Fruit fly (Drosophila melanogaster): ENCODE data around the gene CG6696.
A peak's percentile ranks its signal among the peaks of the same experiment; 100 is the strongest.

The CG6696 gene

DNA sequence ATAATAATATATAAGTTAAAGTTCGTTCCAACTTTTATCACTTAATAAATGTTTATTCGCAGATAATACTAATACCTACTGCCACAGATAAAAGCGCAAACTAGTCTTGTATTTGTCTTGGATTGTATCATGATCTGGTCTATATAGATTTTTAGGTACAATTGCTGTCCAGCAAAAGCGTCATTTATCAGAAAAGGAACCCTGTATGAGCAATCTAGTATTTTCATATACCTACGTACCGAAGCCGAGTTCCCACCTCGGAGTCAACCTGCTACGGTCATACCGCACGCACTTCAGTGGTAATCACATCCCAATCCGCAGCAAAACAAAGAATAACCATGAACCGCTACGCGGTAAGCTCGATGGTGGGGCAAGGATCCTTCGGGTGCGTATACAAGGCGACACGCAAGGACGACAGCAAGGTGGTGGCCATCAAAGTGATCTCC is 4.4 kb downstream of the CG6696 start, which contains the start of gene fu (continued):
- TF ChIP-seq row (GFP tag; IDR thresholded peaks at IDR 0.05) (peak; percentile 80), CG2678 (tag; optimal IDR thresholded peaks at IDR 0.05) (peak; percentile 61), NfI (GFP tag; optimal IDR thresholded peaks at IDR 0.05) (peak; percentile 43), CG10147 (GFP tag; optimal IDR thresholded peaks at IDR 0.05) (peak; percentile 10), dmrt11E (tag; optimal IDR thresholded peaks at IDR 0.05) (peak; percentile 7), CG31441 (GFP tag; IDR thresholded peaks at IDR 0.05) (peak; percentile 54), grau (tag; optimal IDR thresholded peaks at IDR 0.05) (peak; percentile 45), unpg (GFP tag; optimal IDR thresholded peaks at IDR 0.05) (peak; percentile 27), trem (tag; optimal IDR thresholded peaks at IDR 0.05) (peak; percentile 25), vvl (GFP tag; IDR thresholded peaks at IDR 0.05) (peak; percentile 41), tll (GFP tag; optimal IDR thresholded peaks at IDR 0.05) (peak in 1 of 2 experiments; percentile 39), Rfx (GFP tag; IDR thresholded peaks at IDR 0.05) (peak; percentile 23; the same call in 1 of the 2 replicates), lola (GFP tag; optimal IDR thresholded peaks at IDR 0.05) (peak in 1 of 3 experiments; percentile 25), CG4617 (GFP tag; optimal IDR thresholded peaks at IDR 0.05; ENCODE audit: borderline replicate concordance) (peak; percentile 7), phol (tag; optimal IDR thresholded peaks at IDR 0.05) (peak; percentile 20), CG12659 (GFP tag; optimal IDR thresholded peaks at IDR 0.05) (peak; percentile 44), Dek (tag; optimal IDR thresholded peaks at IDR 0.05) (peak; percentile 14), CG6765 (GFP tag; optimal IDR thresholded peaks at IDR 0.05) (peak; percentile 56), CG11504 (tag; optimal IDR thresholded peaks at IDR 0.05) (peak; percentile 50), Med (GFP tag) (peak; percentile 69), dan (GFP tag; IDR thresholded peaks at IDR 0.05) (no peak), CG2712 (tag; optimal IDR thresholded peaks at IDR 0.05) (peak; percentile 52), CG15269 (tag; optimal IDR thresholded peaks at IDR 0.05) (peak; percentile 28), ro (GFP tag; IDR thresholded peaks at IDR 0.05) (no peak), MESR4 (GFP tag; optimal IDR thresholded peaks at IDR 0.05) (peak; percentile 89), peb (GFP tag; IDR thresholded peaks at IDR 0.05) (no peak), chinmo (GFP tag; IDR thresholded peaks at IDR 0.05; ENCODE audit: partially characterized antibody) (0 out of 4 replicates have a peak, but pooled peaks have one; percentile 51), ara (GFP tag; IDR thresholded peaks at IDR 0.05) (no peak), CG4820 (GFP tag; optimal IDR thresholded peaks at IDR 0.05) (peak; percentile 5), CG8388 (GFP tag; optimal IDR thresholded peaks at IDR 0.05) (peak; percentile 17), stc (GFP tag; IDR thresholded peaks at IDR 0.05) (no peak), dm (GFP tag; optimal IDR thresholded peaks at IDR 0.05) (no peak), lilli (GFP tag; optimal IDR thresholded peaks at IDR 0.05) (no peak), CG10431 (GFP tag; optimal IDR thresholded peaks at IDR 0.05) (peak; percentile 12), pzg (GFP tag; optimal IDR thresholded peaks at IDR 0.05) (peak; percentile 36), CG5180 (GFP tag; optimal IDR thresholded peaks at IDR 0.05) (peak; percentile 14), Neu2 (GFP tag; optimal IDR thresholded peaks at IDR 0.05; ENCODE audit: borderline replicate concordance) (peak; percentile 99), CG9797 (GFP tag; optimal IDR thresholded peaks at IDR 0.05) (peak; percentile 60), CG15514 (GFP tag; optimal IDR thresholded peaks at IDR 0.05) (peak; percentile 34), CG10366 (GFP tag; IDR thresholded peaks at IDR 0.05) (peak; percentile 92), PHDP (tag; optimal IDR thresholded peaks at IDR 0.05) (peak; percentile 10), sens (GFP tag) (peak; percentile 60), CG17385 (GFP tag; optimal IDR thresholded peaks at IDR 0.05) (peak; percentile 28), CG17361 (GFP tag; IDR thresholded peaks at IDR 0.05) (peak; percentile 65; the same call in 2 of the 3 replicates), CG12219 (GFP tag; optimal IDR thresholded peaks at IDR 0.05) (peak; percentile 8), salm (tag; optimal IDR thresholded peaks at IDR 0.05) (no peak), Hmr (GFP tag; optimal IDR thresholded peaks at IDR 0.05) (peak; percentile 55), Fer3 (tag; optimal IDR thresholded peaks at IDR 0.05) (no peak), CG2116 (GFP tag; optimal IDR thresholded peaks at IDR 0.05) (peak; percentile 39)

Measured in whole organism, embryonic.